Worm (Caenorhabditis elegans): ENCODE data around the gene Y60C6A.1.

The Y60C6A.1 gene

DNA sequence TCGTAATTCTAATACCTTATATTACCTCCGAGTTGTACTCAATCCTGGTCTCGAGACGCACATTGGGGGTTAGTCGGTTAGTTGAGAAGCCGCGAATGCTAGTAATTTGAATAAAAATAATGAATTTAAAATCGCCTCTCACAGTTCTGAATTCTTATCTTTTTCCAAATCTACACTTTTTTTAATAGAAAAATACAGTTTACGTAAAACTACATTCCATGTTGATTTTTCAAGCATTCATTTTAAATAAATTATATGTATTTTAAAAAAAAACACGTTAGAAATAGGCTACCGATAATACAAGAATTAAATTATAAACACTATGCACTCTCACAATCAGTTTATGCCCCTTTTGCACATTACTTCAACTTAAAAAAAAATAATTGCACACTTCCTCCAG, 13.8 kb upstream of the Y60C6A.1 start, which contains the start of gene C18G1.9:
TSS of gene C18G1.9 (minus strand) at position 101 of the 400 bp plus-strand sequence.
- no peak for TF ChIP-seq him-1 (tag; optimal IDR thresholded peaks at IDR 0.05)
- TF ChIP-seq W03F9.2 (tag; optimal IDR thresholded peaks at IDR 0.05), result no peak
- TF ChIP-seq dao-5 (tag; optimal IDR thresholded peaks at IDR 0.05), result no peak

DNA sequence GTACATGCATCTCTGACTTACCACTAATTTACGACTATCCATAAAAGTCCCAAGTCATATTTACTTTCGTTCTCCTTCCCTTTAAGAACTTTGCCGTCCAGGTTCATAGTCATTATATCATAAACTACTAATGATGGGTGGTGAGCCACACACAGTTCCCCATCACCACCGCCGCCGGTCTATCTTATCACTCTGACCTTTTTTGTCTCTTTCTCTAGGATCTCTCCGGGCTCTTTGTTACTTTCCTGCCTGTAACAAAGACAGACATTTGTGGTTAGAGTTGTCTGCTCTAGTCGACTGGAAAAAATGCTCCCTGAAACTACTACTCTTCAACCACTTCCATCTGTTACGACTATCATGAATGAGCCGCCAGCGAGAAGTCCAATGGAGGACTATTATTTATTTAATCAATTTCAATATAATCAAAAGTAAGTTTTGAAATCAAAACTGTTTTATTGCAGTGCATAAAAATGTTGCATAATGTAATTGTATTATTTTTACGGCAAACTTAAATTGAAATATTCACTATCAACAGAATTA, 12.9 kb upstream of the Y60C6A.1 start, which contains the start of gene elt-7:
TSS of gene elt-7 (plus strand) at position 263 of the 540 bp plus-strand sequence.
- no peak for TF ChIP-seq W03F9.2 (tag; optimal IDR thresholded peaks at IDR 0.05)
- no peak for TF ChIP-seq him-1 (tag; optimal IDR thresholded peaks at IDR 0.05)
- TF ChIP-seq dao-5 (tag; optimal IDR thresholded peaks at IDR 0.05), result no peak

DNA sequence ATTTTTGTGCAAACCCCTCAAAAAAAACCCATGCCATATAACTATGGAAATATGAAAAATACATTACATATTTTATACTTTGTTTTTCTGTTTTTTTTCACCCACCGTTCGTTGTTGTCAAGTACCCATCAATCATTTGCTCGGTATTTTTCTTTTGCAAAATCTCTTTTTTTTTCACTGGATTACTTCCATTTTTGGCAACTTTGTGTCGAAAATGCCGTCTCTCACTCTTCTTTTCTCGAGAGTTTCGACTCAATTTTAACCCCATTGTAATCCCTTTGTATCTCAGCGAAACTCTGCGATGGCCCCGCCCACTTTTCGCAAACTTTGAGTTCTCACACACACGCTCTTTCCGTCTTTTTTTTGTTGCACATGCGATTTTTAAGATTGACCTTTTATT, 8.3 kb upstream of the Y60C6A.1 start:
- TF ChIP-seq dao-5 (tag; optimal IDR thresholded peaks at IDR 0.05), result no peak
- no peak for TF ChIP-seq him-1 (tag; optimal IDR thresholded peaks at IDR 0.05)
- no peak for TF ChIP-seq W03F9.2 (tag; optimal IDR thresholded peaks at IDR 0.05)

DNA sequence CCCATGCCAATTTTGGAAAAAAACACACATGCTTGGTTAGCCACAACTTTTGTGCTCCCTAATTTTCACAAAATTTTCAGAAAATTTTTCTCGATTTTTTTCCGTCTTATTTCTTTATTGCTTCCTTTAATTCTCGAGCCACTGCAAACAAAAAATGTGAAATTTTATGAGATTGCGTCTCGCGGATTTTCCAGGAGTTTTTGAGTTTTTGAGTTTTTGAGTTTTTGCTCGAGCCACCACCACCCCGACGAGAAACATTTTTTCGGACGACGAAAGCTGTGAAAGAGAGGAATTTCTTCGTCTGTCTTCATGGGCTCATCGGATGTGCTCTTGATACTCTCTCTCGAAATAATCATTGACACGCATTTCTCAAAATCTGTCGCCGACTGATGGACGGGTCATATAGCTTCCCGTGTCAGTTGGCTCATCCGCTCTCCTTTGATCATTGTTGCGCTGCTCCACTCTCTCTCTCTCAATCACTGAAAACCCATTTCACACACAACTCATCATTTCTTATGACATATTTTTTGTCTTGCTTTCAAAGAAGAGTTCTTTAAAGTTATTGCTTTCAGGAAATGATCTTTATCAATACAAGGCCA, 5.9 kb upstream of the Y60C6A.1 start, which contains the start of gene C18G1.1:
TSS of gene C18G1.1 (plus strand) at position 573 of the 599 bp plus-strand sequence.
- TF ChIP-seq him-1 (tag; optimal IDR thresholded peaks at IDR 0.05) (no peak), W03F9.2 (tag; optimal IDR thresholded peaks at IDR 0.05) (no peak), dao-5 (tag; optimal IDR thresholded peaks at IDR 0.05) (no peak)

ce11 chrV:4785333-4785852, 2.0 kb downstream of the Y60C6A.1 start, which contains the start of the genes Y60C6A.2 and Y60C6A.3:
Gene Y60C6A.2, minus strand, starts transcription at chrV:4785433.
Gene Y60C6A.3, plus strand, starts transcription at chrV:4785802.
- TF ChIP-seq W03F9.2 (tag; optimal IDR thresholded peaks at IDR 0.05) (no peak), him-1 (tag; optimal IDR thresholded peaks at IDR 0.05) (no peak), dao-5 (tag; optimal IDR thresholded peaks at IDR 0.05) (no peak)

DNA sequence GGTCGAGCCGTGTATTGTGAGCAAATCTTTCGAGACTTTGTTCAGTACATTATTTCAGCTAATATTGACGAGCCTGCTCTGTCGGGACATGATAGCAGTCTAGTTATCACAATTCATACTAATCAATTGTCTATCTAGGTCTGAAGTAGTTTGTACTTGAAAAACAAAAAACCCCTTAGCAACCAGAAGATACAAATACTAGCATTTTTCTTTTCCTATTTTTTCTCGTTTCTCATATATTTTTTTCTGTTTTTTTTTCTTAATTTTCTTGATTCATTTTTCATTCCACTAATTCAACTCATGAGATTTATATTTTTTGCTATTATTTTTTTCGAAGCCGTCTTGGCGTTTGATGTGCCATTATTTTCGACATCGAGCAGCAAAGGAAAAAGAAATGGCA, 3.8 kb downstream of the Y60C6A.1 start, which contains the start of gene R02F11.9:
TSS of gene R02F11.9 (plus strand) at position 301 of the 400 bp plus-strand sequence.
- no peak for TF ChIP-seq W03F9.2 (tag; optimal IDR thresholded peaks at IDR 0.05)
- no peak for TF ChIP-seq him-1 (tag; optimal IDR thresholded peaks at IDR 0.05)
- no peak for TF ChIP-seq dao-5 (tag; optimal IDR thresholded peaks at IDR 0.05)

- TF ChIP-seq W03F9.2 (tag; optimal IDR thresholded peaks at IDR 0.05) (no peak), him-1 (tag; optimal IDR thresholded peaks at IDR 0.05) (no peak), dao-5 (tag; optimal IDR thresholded peaks at IDR 0.05) (no peak)
Observed at ce11 chrV:4787836-4788235, 4.4 kb downstream of the Y60C6A.1 start.

DNA sequence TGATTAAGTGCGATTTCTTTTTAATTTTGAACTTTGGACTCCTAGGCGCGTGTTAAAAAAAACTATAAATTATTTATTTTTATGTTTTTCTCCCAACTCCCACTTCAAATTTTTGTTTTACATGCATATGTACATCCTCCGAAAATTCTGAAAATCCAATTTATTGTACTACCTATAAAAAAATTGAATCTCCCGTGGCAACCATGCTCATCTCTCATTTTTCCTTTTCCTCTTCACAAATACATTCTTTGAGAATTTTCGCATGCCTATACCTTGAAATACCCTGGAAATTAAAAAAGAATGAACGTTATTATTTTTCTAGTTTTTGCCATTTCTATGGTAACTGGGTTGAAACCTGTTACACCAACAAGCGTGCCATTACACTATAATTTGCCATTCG, 5.4 kb downstream of the Y60C6A.1 start, which contains the start of gene R02F11.10:
TSS of gene R02F11.10 (plus strand) at position 301 of the 400 bp plus-strand sequence.
- no peak for TF ChIP-seq W03F9.2 (tag; optimal IDR thresholded peaks at IDR 0.05)
- no peak for TF ChIP-seq dao-5 (tag; optimal IDR thresholded peaks at IDR 0.05)
- no peak for TF ChIP-seq him-1 (tag; optimal IDR thresholded peaks at IDR 0.05)

ce11 chrV:4790368-4790767, 7.0 kb downstream of the Y60C6A.1 start, which contains the start of gene R02F11.12:
Gene R02F11.12, plus strand, starts transcription at chrV:4790668.
- TF ChIP-seq dao-5 (tag; optimal IDR thresholded peaks at IDR 0.05) (no peak), W03F9.2 (tag; optimal IDR thresholded peaks at IDR 0.05) (no peak), him-1 (tag; optimal IDR thresholded peaks at IDR 0.05) (no peak)

- TF ChIP-seq him-1 (tag; optimal IDR thresholded peaks at IDR 0.05) (no peak), W03F9.2 (tag; optimal IDR thresholded peaks at IDR 0.05) (no peak), dao-5 (tag; optimal IDR thresholded peaks at IDR 0.05) (no peak)
Observed at ce11 chrV:4791569-4791968, 8.2 kb downstream of the Y60C6A.1 start, which contains the start of gene R02F11.11. Gene R02F11.11, plus strand, starts transcription at chrV:4791869.

ce11 chrV:4794308-4794707, 10.9 kb downstream of the Y60C6A.1 start, which contains the start of gene R02F11.2:
Gene R02F11.2, plus strand, starts transcription at chrV:4794599.
- TF ChIP-seq him-1 (tag; optimal IDR thresholded peaks at IDR 0.05) (no peak), dao-5 (tag; optimal IDR thresholded peaks at IDR 0.05) (no peak), W03F9.2 (tag; optimal IDR thresholded peaks at IDR 0.05) (no peak)

DNA sequence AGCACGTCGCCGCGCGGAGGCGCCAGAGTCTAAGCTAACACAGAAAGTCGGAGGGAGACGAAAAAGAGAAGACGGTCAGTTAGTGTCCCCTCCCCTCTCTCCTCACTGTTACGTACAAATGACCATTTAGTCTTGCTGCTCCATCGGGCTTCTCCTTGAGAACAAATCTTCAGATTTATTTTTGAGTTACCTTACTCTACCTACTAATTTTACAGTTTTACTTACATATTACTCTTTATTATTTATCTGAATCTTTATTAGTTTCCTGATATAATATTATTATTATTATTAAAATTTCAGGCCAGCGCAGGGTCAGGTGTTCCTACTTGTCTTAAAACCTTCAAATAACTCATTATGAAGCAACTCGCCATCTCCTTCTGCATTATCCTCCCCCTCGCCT, 17.4 kb downstream of the Y60C6A.1 start, which contains the start of gene R02F11.1:
TSS of gene R02F11.1 (plus strand) at position 301 of the 400 bp plus-strand sequence.
- TF ChIP-seq him-1 (tag; optimal IDR thresholded peaks at IDR 0.05) (no peak), W03F9.2 (tag; optimal IDR thresholded peaks at IDR 0.05) (no peak), dao-5 (tag; optimal IDR thresholded peaks at IDR 0.05) (no peak)

DNA sequence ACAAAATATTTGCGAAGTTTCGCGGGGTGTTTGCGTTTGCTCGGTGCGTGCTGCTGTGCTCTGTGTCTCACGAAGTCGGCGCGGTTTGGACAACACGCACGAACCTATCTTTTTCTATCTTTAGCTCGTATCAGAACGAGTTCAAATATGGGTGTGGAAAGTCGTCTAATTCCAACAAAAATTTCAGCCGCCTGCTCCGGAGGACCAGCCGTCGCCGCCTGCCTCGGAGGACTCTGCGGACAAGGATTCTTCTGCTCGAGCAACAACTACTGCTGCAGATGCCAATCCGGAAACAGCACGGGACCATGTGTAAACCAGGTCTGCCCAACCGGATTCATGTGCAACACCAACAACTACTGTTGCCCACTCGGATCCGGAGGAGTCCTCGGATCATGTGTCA, 18.5 kb downstream of the Y60C6A.1 start:
- no peak for TF ChIP-seq him-1 (tag; optimal IDR thresholded peaks at IDR 0.05)
- no peak for TF ChIP-seq dao-5 (tag; optimal IDR thresholded peaks at IDR 0.05)
- TF ChIP-seq W03F9.2 (tag; optimal IDR thresholded peaks at IDR 0.05), result no peak

ce11 chrV:4805847-4806246, 22.4 kb downstream of the Y60C6A.1 start, which contains the start of gene R02F11.3:
Gene R02F11.3, minus strand, starts transcription at chrV:4805947.
- TF ChIP-seq W03F9.2 (tag; optimal IDR thresholded peaks at IDR 0.05) (no peak), him-1 (tag; optimal IDR thresholded peaks at IDR 0.05) (no peak), dao-5 (tag; optimal IDR thresholded peaks at IDR 0.05) (no peak)

All from whole organism, L4/young adult.